Worm (Caenorhabditis elegans) whole organism, early embryonic: Measurements from ENCODE around the gene C35D10.5.

Source experiments
- B0310.2 ChIP-seq: sonication (generic microtip); optimal IDR thresholded peaks from 2 replicates; lab custom pipeline; 2016; ENCODE audit warnings: mild to moderate bottlenecking, missing genetic modification characterization, missing compliant biosample characterization
- F13C5.2 ChIP-seq: sonication (generic microtip); optimal IDR thresholded peaks from 2 replicates; lab custom pipeline; 2017; ENCODE audit warnings: mild to moderate bottlenecking, missing genetic modification characterization, inconsistent platforms, missing compliant biosample characterization
- aly-1 ChIP-seq: sonication (generic microtip); optimal IDR thresholded peaks from 2 replicates; lab custom pipeline; 2016; ENCODE audit warnings: missing genetic modification characterization, missing compliant biosample characterization
- ama-1 ChIP-seq: fragments of 150-350 bp; optimal IDR thresholded peaks from 2 replicates; lab custom pipeline; 2014
- ceh-13 ChIP-seq: fragments of 200-800 bp; sonication (Bioruptor generic); optimal IDR thresholded peaks from 2 replicates; lab custom pipeline; 2018; ENCODE audit warnings: mild to moderate bottlenecking, missing genetic modification characterization, missing compliant biosample characterization
- ceh-36 ChIP-seq: sonication (generic microtip); optimal IDR thresholded peaks from 2 replicates; lab custom pipeline; 2016; ENCODE audit warnings: missing genetic modification characterization, inconsistent platforms, missing compliant biosample characterization
- ets-7 ChIP-seq: sonication (generic microtip); optimal IDR thresholded peaks from 2 replicates; lab custom pipeline; 2016; ENCODE audit warnings: missing genotype, missing genetic modification characterization, missing compliant biosample characterization
- flt-1 ChIP-seq: fragments of 200-800 bp; sonication (Bioruptor generic); IDR thresholded peaks from 2 replicates; pipeline ENCODE4 v1.3.6; 2022; ENCODE audit warnings: missing genetic modification characterization, missing compliant biosample characterization
- hmbx-1 ChIP-seq: sonication (generic microtip); optimal IDR thresholded peaks from 2 replicates; lab custom pipeline; 2016; ENCODE audit warnings: mild to moderate bottlenecking, missing genetic modification characterization, missing compliant biosample characterization
- hmg-4 ChIP-seq: fragments of 200-800 bp; sonication (Bioruptor generic); optimal IDR thresholded peaks from 2 replicates; lab custom pipeline; 2018; ENCODE audit warnings: mild to moderate bottlenecking, missing genetic modification characterization, missing compliant biosample characterization
- hnd-1 ChIP-seq: sonication (generic microtip); optimal IDR thresholded peaks from 2 replicates; lab custom pipeline; 2016; ENCODE audit warnings: missing genetic modification characterization, missing compliant biosample characterization
- pes-1 ChIP-seq: fragments of 200-800 bp; sonication (Bioruptor generic); IDR thresholded peaks from 2 replicates; pipeline ENCODE4 v1.3.6; 2022; ENCODE audit warnings: missing genetic modification reagents, missing genetic modification characterization, missing compliant biosample characterization
- scrt-1 ChIP-seq: fragments of 200-800 bp; sonication (Bioruptor generic); IDR thresholded peaks from 2 replicates; pipeline ENCODE4 v1.3.6; 2022; ENCODE audit warnings: missing genetic modification characterization, missing compliant biosample characterization
- sea-1 ChIP-seq: fragments of 200-800 bp; sonication (Bioruptor generic); conservative IDR thresholded peaks from 2 replicates; pipeline ENCODE4 v1.3.6; 2022; ENCODE audit warnings: missing genetic modification characterization, missing compliant biosample characterization
- tbx-11 ChIP-seq: fragments of 200-800 bp; sonication (Bioruptor generic); IDR thresholded peaks from 2 replicates; pipeline ENCODE4 v1.3.6; 2022; ENCODE audit warnings: missing genetic modification characterization, missing compliant biosample characterization
- tbx-37 ChIP-seq: fragments of 200-800 bp; sonication (Bioruptor generic); conservative IDR thresholded peaks from 2 replicates; pipeline ENCODE4 v1.3.6; 2022; ENCODE audit warnings: missing genetic modification reagents, missing genetic modification characterization, missing compliant biosample characterization
- tra-4 ChIP-seq: sonication (generic microtip); optimal IDR thresholded peaks from 2 replicates; lab custom pipeline; 2017; ENCODE audit warnings: missing genetic modification characterization, missing compliant biosample characterization

C35D10.5 gene

DNA sequence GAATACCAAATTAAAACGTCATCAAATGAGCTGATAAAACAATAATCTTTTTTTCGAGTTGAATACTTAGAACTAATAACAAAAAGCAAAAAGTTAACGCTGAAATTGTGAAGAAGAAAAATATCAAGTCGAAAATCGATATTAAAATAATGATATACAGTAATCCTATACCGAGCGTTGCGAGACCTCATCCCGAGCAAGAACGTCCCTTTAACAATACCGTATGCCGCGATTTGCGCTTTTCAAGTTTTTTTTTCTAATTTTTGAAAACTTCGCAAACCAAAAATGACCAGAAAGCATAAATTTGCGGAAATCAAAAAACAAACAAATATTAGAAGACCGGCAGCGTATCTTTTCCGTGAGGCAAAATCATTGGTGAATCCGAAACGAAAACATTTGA, 28.8 kb downstream of the C35D10.5 start, which contains the start of gene F26F4.5:
Gene F26F4.5, minus strand, starts transcription at position 256 of the 400 bp plus-strand sequence.
- TF ChIP-seq ama-1 (no peak), tbx-37 (no peak), hnd-1 (no peak), hmg-4 (GFP tag; lab: Kevin White, UChicago) (no peak), hmbx-1 (no peak), sea-1 (no peak), ceh-13 (no peak), aly-1 (no peak), flt-1 (GFP tag; lab: Robert Waterston, UW) (no peak), F13C5.2 (no peak), tbx-11 (no peak), ceh-36 (tag; lab: Kevin White, UChicago) (no peak)

DNA sequence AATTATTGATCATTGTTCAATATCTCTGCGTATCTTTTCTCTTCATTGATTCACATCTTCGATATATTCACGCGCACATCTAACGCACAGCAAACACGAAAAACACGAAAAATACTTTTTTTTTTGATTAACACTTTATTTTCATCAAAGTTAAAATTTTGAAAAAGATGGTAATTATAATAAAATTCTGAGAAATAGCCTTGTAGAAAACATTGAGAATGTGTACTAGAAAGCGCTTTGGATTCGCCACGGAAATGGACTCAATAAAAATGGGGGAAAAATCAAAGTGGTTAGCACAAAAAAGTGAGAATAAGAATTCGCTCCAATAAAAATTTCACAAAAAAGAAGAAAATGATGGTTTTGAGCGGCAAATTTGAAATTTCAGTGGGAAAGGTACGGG, 31.4 kb downstream of the C35D10.5 start, which contains the start of gene F26F4.6:
Gene F26F4.6, minus strand, starts transcription at position 101 of the 400 bp plus-strand sequence.
- no peak for TF ChIP-seq sea-1
- no peak for TF ChIP-seq ceh-13
- no peak for TF ChIP-seq hmbx-1
- TF ChIP-seq B0310.2 (tag; lab: Kevin White, UChicago): no peak
- no peak for TF ChIP-seq aly-1
- TF ChIP-seq pes-1 (GFP tag; lab: Robert Waterston, UW): no peak
- no peak for TF ChIP-seq ceh-36 (tag; lab: Kevin White, UChicago)
- TF ChIP-seq flt-1 (GFP tag; lab: Robert Waterston, UW): no peak
- no peak for TF ChIP-seq tbx-11
- TF ChIP-seq hnd-1: no peak
- TF ChIP-seq F13C5.2: no peak

DNA sequence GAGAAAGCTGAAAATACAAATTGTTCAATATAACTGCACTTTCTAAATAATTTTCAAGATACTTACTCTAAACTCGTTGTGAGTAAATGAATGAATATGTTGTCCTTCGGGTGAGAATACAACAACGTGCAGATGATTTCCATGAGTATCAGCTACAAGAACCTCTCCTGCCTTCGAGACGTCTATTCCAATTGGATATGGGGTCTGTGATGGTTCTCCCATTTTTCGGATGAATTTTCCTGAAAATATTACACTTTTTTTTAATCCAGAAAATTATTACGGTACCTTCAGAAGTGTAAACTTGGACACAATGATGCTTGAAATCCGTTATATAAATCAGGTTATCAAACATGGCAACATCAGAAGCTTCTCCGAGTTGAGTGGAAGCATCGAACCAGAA, 33.2 kb downstream of the C35D10.5 start:
- no peak for TF ChIP-seq tbx-11
- no peak for TF ChIP-seq flt-1 (GFP tag; lab: Robert Waterston, UW)
- TF ChIP-seq ceh-36 (tag; lab: Kevin White, UChicago): no peak
- no peak for TF ChIP-seq hmg-4 (GFP tag; lab: Kevin White, UChicago)
- no peak for TF ChIP-seq B0310.2 (tag; lab: Kevin White, UChicago)
- no peak for TF ChIP-seq tra-4
- TF ChIP-seq ets-7 (tag; lab: Kevin White, UChicago): no peak
- TF ChIP-seq sea-1: no peak
- TF ChIP-seq ceh-13: no peak
- no peak for TF ChIP-seq ama-1
- no peak for TF ChIP-seq aly-1

- TF ChIP-seq ceh-36 (tag; lab: Kevin White, UChicago) (no peak), B0310.2 (tag; lab: Kevin White, UChicago) (no peak), sea-1 (no peak), ama-1 (no peak), ets-7 (tag; lab: Kevin White, UChicago) (no peak), pes-1 (GFP tag; lab: Robert Waterston, UW) (no peak), hmg-4 (GFP tag; lab: Kevin White, UChicago) (no peak), F13C5.2 (no peak), hnd-1 (no peak), flt-1 (GFP tag; lab: Robert Waterston, UW) (no peak), aly-1 (no peak), ceh-13 (no peak)
Observed at ce11 chrIII:4899035-4899578, 37.0 kb downstream of the C35D10.5 start, which contains the start of gene nhl-2. Gene nhl-2 (minus strand): TSS chrIII:4899085.

- peak; percentile 5 for TF ChIP-seq ets-7 (tag; lab: Kevin White, UChicago)
- 0 out of 2 replicates have a peak, but pooled peaks have one; percentile 14 for TF ChIP-seq sea-1
- TF ChIP-seq B0310.2 (tag; lab: Kevin White, UChicago): peak; percentile 19
- no peak for TF ChIP-seq aly-1
- TF ChIP-seq tbx-37: no peak
- peak; percentile 87 for TF ChIP-seq F13C5.2
- peak; percentile 55; the same call in 1 of the 2 replicates for TF ChIP-seq scrt-1 (GFP tag; lab: Robert Waterston, UW)
- no peak for TF ChIP-seq tbx-11
- TF ChIP-seq hmg-4 (GFP tag; lab: Kevin White, UChicago): peak; percentile 91
- TF ChIP-seq ceh-13: no peak
Observed at ce11 chrIII:4899728-4900127, 37.6 kb downstream of the C35D10.5 start.

- no peak for TF ChIP-seq hmg-4 (GFP tag; lab: Kevin White, UChicago)
- no peak for TF ChIP-seq ceh-13
Observed at ce11 chrIII:4900260-4900659, 38.1 kb downstream of the C35D10.5 start, which contains the start of gene tag-340. Gene tag-340 (plus strand): TSS chrIII:4900508.

- no peak for TF ChIP-seq ets-7 (tag; lab: Kevin White, UChicago)
- TF ChIP-seq tra-4: no peak
- no peak for TF ChIP-seq scrt-1 (GFP tag; lab: Robert Waterston, UW)
- no peak for TF ChIP-seq sea-1
- no peak for TF ChIP-seq aly-1
- TF ChIP-seq ceh-13: no peak
- TF ChIP-seq F13C5.2: no peak
- no peak for TF ChIP-seq tbx-11
- no peak for TF ChIP-seq flt-1 (GFP tag; lab: Robert Waterston, UW)
- no peak for TF ChIP-seq pes-1 (GFP tag; lab: Robert Waterston, UW)
- no peak for TF ChIP-seq hmg-4 (GFP tag; lab: Kevin White, UChicago)
Observed at ce11 chrIII:4903784-4904183, 41.6 kb downstream of the C35D10.5 start, which contains the start of gene kbp-2. Gene kbp-2 (minus strand): TSS chrIII:4903884.

DNA sequence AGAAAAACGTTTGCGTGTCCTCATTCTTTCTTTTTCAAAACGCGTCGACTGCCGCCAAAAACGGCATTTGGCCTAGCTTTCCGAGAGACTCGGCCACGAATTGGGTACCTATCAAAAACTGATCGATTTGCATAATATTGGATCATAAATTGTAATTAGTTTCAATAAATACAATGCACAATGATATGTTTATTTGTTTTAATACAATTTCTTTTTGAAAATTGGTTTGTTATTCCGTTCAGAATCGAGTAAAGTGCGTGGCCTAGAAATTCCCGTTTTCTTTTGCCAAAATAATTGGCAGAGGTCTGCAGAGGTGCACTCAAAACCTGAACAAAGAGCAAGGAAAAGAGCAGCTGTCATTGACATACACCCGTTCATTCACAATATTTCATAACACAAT, 43.3 kb downstream of the C35D10.5 start, which contains the start of gene F26F4.8:
Gene F26F4.8, minus strand, starts transcription at position 69 of the 400 bp plus-strand sequence.
- TF ChIP-seq pes-1 (GFP tag; lab: Robert Waterston, UW) (0 out of 2 replicates have a peak, but pooled peaks have one; percentile 40), aly-1 (no peak), ceh-13 (peak; percentile 18), tra-4 (no peak), hmg-4 (GFP tag; lab: Kevin White, UChicago) (peak; percentile 25), tbx-37 (0 out of 2 replicates have a peak, but pooled peaks have one; percentile 12), ets-7 (tag; lab: Kevin White, UChicago) (peak; percentile 41)
